ENCODE assay signal across 2 fruit fly cellular contexts in genomic region chr2L:12850091-12850490, dm6.
TF ChIP-seq lines count a peak whose summit lies in the region.

No protein-coding gene starts in this region.

TF ChIP-seq in whole organism, prepupa, 60 proteins besides CTCF, POLR2A, EP300 and RAD21 (continues in another document):
- TF ChIP-seq CG3919 (GFP tag; optimal IDR thresholded peaks at IDR 0.05; lab: Kevin White, UChicago) = peak; percentile 9
- no peak for TF ChIP-seq Ets96B (tag; optimal IDR thresholded peaks at IDR 0.05; lab: Kevin White, UChicago)
- no peak for TF ChIP-seq vri (GFP tag; optimal IDR thresholded peaks at IDR 0.05; lab: Kevin White, UChicago)
- TF ChIP-seq Met (GFP tag; optimal IDR thresholded peaks at IDR 0.05; lab: Kevin White, UChicago) = no peak
- no peak for TF ChIP-seq CG8632 (GFP tag; optimal IDR thresholded peaks at IDR 0.05; lab: Kevin White, UChicago)
- TF ChIP-seq Gug (GFP tag; IDR thresholded peaks at IDR 0.05; lab: Robert Waterston, UW) = no peak
- TF ChIP-seq Eip75B (GFP tag; optimal IDR thresholded peaks at IDR 0.05; lab: Kevin White, UChicago) = no peak
- TF ChIP-seq Hr39 (GFP tag; optimal IDR thresholded peaks at IDR 0.05; lab: Kevin White, UChicago) = no peak
- TF ChIP-seq ss (GFP tag; optimal IDR thresholded peaks at IDR 0.05; lab: Kevin White, UChicago) = peak; percentile 7
- TF ChIP-seq CG34406 (GFP tag; optimal IDR thresholded peaks at IDR 0.05; lab: Kevin White, UChicago) = no peak
- TF ChIP-seq dsx (GFP tag; optimal IDR thresholded peaks at IDR 0.05; lab: Kevin White, UChicago; ENCODE audit: poor library complexity, severe bottlenecking) = no peak
- TF ChIP-seq acj6 (GFP tag; optimal IDR thresholded peaks at IDR 0.05; lab: Kevin White, UChicago) = peak; percentile 17
- no peak for TF ChIP-seq CG4318 (GFP tag; optimal IDR thresholded peaks at IDR 0.05; lab: Kevin White, UChicago)
- no peak for TF ChIP-seq Sox14 (GFP tag; optimal IDR thresholded peaks at IDR 0.05; lab: Kevin White, UChicago)
- no peak for TF ChIP-seq CG16779 (tag; optimal IDR thresholded peaks at IDR 0.05; lab: Kevin White, UChicago)
- TF ChIP-seq CG6163 (GFP tag; IDR thresholded peaks at IDR 0.05; lab: Robert Waterston, UW) = no peak
- TF ChIP-seq achi (GFP tag; optimal IDR thresholded peaks at IDR 0.05; lab: Kevin White, UChicago) = no peak
- no peak for TF ChIP-seq CG10669 (GFP tag; optimal IDR thresholded peaks at IDR 0.05; lab: Kevin White, UChicago)
- no peak for TF ChIP-seq CG6276 (GFP tag; optimal IDR thresholded peaks at IDR 0.05; lab: Kevin White, UChicago)
- TF ChIP-seq CG10631 (GFP tag; optimal IDR thresholded peaks at IDR 0.05; lab: Kevin White, UChicago) = peak; percentile 22
- no peak for TF ChIP-seq fd59A (GFP tag; optimal IDR thresholded peaks at IDR 0.05; lab: Kevin White, UChicago)
- no peak for TF ChIP-seq CG11762 (GFP tag; optimal IDR thresholded peaks at IDR 0.05; lab: Kevin White, UChicago; ENCODE audit: insufficient read depth)
- no peak for TF ChIP-seq cyc (GFP tag; optimal IDR thresholded peaks at IDR 0.05; lab: Kevin White, UChicago)
- TF ChIP-seq CG1621 (tag; optimal IDR thresholded peaks at IDR 0.05; lab: Kevin White, UChicago) = no peak
- TF ChIP-seq CG7368 (GFP tag; optimal IDR thresholded peaks at IDR 0.05; lab: Kevin White, UChicago) = no peak
- TF ChIP-seq Eip78C (GFP tag; lab: Kevin White, UChicago) = peak; percentile 54
- TF ChIP-seq svp (GFP tag; lab: Kevin White, UChicago) = no peak
- TF ChIP-seq eg (GFP tag; IDR thresholded peaks at IDR 0.05; lab: Robert Waterston, UW) = no peak
- TF ChIP-seq CG11902 (GFP tag; optimal IDR thresholded peaks at IDR 0.05; lab: Kevin White, UChicago) = no peak
- no peak for TF ChIP-seq OdsH (GFP tag; optimal IDR thresholded peaks at IDR 0.05; lab: Kevin White, UChicago)
- no peak for TF ChIP-seq CG6854 (GFP tag; optimal IDR thresholded peaks at IDR 0.05; lab: Kevin White, UChicago)
- no peak for TF ChIP-seq Ets21C (GFP tag; optimal IDR thresholded peaks at IDR 0.05; lab: Kevin White, UChicago)
- TF ChIP-seq CG6792 (GFP tag; optimal IDR thresholded peaks at IDR 0.05; lab: Kevin White, UChicago) = no peak
- TF ChIP-seq fkh (GFP tag; optimal IDR thresholded peaks at IDR 0.05; lab: Kevin White, UChicago) = no peak
- peak; percentile 14 for TF ChIP-seq CG3032 (tag; optimal IDR thresholded peaks at IDR 0.05; lab: Kevin White, UChicago)
- TF ChIP-seq Blimp-1 (GFP tag; optimal IDR thresholded peaks at IDR 0.05; lab: Kevin White, UChicago) = no peak
- TF ChIP-seq Sox102F (GFP tag; optimal IDR thresholded peaks at IDR 0.05; lab: Kevin White, UChicago) = no peak
- TF ChIP-seq dac (GFP tag; optimal IDR thresholded peaks at IDR 0.05; lab: Kevin White, UChicago) = no peak
- no peak for TF ChIP-seq Sox15 (GFP tag; optimal IDR thresholded peaks at IDR 0.05; lab: Kevin White, UChicago)
- no peak for TF ChIP-seq Hr4 (GFP tag; optimal IDR thresholded peaks at IDR 0.05; lab: Kevin White, UChicago)
- no peak for TF ChIP-seq Smox (GFP tag; optimal IDR thresholded peaks at IDR 0.05; lab: Kevin White, UChicago)
- peak; percentile 19 for TF ChIP-seq spab (GFP tag; optimal IDR thresholded peaks at IDR 0.05; lab: Kevin White, UChicago)
- no peak for TF ChIP-seq CG8119 (GFP tag; IDR thresholded peaks at IDR 0.05; lab: Robert Waterston, UW)
- TF ChIP-seq net (GFP tag; optimal IDR thresholded peaks at IDR 0.05; lab: Kevin White, UChicago) = no peak
- TF ChIP-seq fd85E (GFP tag; optimal IDR thresholded peaks at IDR 0.05; lab: Kevin White, UChicago) = no peak
- TF ChIP-seq CG32006 (GFP tag; optimal IDR thresholded peaks at IDR 0.05; lab: Kevin White, UChicago) = no peak
- no peak for TF ChIP-seq CG8319 (GFP tag; optimal IDR thresholded peaks at IDR 0.05; lab: Kevin White, UChicago)
- TF ChIP-seq esn (GFP tag; optimal IDR thresholded peaks at IDR 0.05; lab: Kevin White, UChicago) = peak; percentile 7
- no peak for TF ChIP-seq pdm3 (GFP tag; optimal IDR thresholded peaks at IDR 0.05; lab: Kevin White, UChicago)

TF ChIP-seq in whole organism, pupa, 21 proteins besides CTCF, POLR2A, EP300 and RAD21:
- no peak for TF ChIP-seq EcR (GFP tag; optimal IDR thresholded peaks at IDR 0.05; lab: Kevin White, UChicago)
- no peak for TF ChIP-seq Snoo (tag; optimal IDR thresholded peaks at IDR 0.05; lab: Kevin White, UChicago)
- peak; percentile 60 for TF ChIP-seq CG8159 (tag; optimal IDR thresholded peaks at IDR 0.05; lab: Kevin White, UChicago)
- no peak for TF ChIP-seq CG8301 (tag; optimal IDR thresholded peaks at IDR 0.05; lab: Kevin White, UChicago)
- TF ChIP-seq CG34367 (tag; optimal IDR thresholded peaks at IDR 0.05; lab: Kevin White, UChicago) = no peak
- TF ChIP-seq CG4496 (GFP tag; IDR thresholded peaks at IDR 0.05; lab: Robert Waterston, UW) = no peak
- no peak for TF ChIP-seq CG14655 (GFP tag; optimal IDR thresholded peaks at IDR 0.05; lab: Kevin White, UChicago)
- peak; percentile 1 for TF ChIP-seq CG17806 (tag; optimal IDR thresholded peaks at IDR 0.05; lab: Kevin White, UChicago)
- TF ChIP-seq D1 (tag; optimal IDR thresholded peaks at IDR 0.05; lab: Kevin White, UChicago) = no peak
- no peak for TF ChIP-seq CG13204 (GFP tag; optimal IDR thresholded peaks at IDR 0.05; lab: Kevin White, UChicago)
- TF ChIP-seq CG9948 (tag; optimal IDR thresholded peaks at IDR 0.05; lab: Kevin White, UChicago) = peak; percentile 49
- no peak for TF ChIP-seq Pif1B (GFP tag; optimal IDR thresholded peaks at IDR 0.05; lab: Kevin White, UChicago)
- no peak for TF ChIP-seq Pif1A (GFP tag; optimal IDR thresholded peaks at IDR 0.05; lab: Kevin White, UChicago)
- peak; percentile 31 for TF ChIP-seq CG15710 (tag; optimal IDR thresholded peaks at IDR 0.05; lab: Kevin White, UChicago)
- no peak for TF ChIP-seq Ets98B (GFP tag; IDR thresholded peaks at IDR 0.05; lab: Robert Waterston, UW)
- TF ChIP-seq CG10348 (GFP tag; IDR thresholded peaks at IDR 0.05; lab: Robert Waterston, UW) = no peak
- TF ChIP-seq rn (GFP tag; IDR thresholded peaks at IDR 0.05; lab: Robert Waterston, UW) = no peak
- TF ChIP-seq gl (tag; optimal IDR thresholded peaks at IDR 0.05; lab: Kevin White, UChicago) = no peak
- no peak for TF ChIP-seq fd96Ca (GFP tag; IDR thresholded peaks at IDR 0.05; lab: Robert Waterston, UW)
- TF ChIP-seq CG12605 (GFP tag; IDR thresholded peaks at IDR 0.05; lab: Robert Waterston, UW) = no peak
- no peak for TF ChIP-seq CG32121 (GFP tag; IDR thresholded peaks at IDR 0.05; lab: Robert Waterston, UW)
